Worm (Caenorhabditis elegans): ENCODE results near the gene gcy-34.

DNA sequence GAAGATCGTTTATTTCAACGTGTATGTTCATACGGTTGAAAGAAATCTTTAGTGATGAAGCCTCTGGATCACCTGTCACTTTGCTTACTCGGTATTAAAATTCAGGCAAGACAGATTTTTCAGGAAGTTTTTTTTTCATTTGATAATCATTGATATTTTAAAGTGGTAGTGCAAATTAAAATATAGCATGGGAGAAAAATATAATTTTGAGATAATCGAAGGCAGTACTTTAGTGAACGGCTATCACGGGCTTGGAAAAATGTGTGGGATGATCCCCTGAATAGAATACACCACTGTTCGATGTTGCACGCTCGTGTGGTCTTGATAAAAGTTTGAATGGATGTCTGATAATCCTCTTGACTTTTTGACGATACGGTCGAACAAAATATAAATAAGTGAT, 41.7 kb upstream of the gcy-34 start:
- TF ChIP-seq nhr-11 (tag; optimal IDR thresholded peaks at IDR 0.05) (no peak), che-1 (tag; optimal IDR thresholded peaks at IDR 0.05) (no peak), unc-55 (GFP tag; optimal IDR thresholded peaks at IDR 0.05) (no peak), pha-4 (tag; optimal IDR thresholded peaks at IDR 0.05) (no peak), ceh-6 (GFP tag; optimal IDR thresholded peaks at IDR 0.05) (no peak)
